Fruit fly (Drosophila melanogaster): ENCODE measurements around the gene CG44838.
A peak's percentile ranks its signal among the peaks of the same experiment; 100 is the strongest.

The CG44838 gene

DNA sequence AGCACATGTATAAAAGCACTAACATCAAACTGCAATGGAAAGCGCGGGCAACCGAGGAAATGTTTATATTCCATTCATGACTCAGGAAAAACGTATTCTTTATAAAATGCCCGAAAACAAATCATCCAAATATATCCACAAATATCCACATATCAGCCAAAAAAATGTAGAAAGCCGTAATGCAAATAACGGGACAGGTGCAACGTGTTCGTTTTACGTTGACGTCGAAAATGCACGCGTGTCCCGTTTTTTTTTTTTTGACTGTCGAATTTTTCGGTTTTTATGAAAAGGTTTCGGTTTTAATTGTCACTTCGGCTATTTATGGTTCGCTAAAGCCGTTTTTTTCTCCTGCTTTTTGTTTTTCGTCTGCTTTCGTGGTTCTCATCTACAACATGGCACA lies 43.7 kb downstream of the CG44838 start:
- TF ChIP-seq Snoo (tag; optimal IDR thresholded peaks at IDR 0.05) (no peak), CG17806 (tag; optimal IDR thresholded peaks at IDR 0.05) (no peak), rn (GFP tag; IDR thresholded peaks at IDR 0.05) (no peak), EcR (GFP tag; optimal IDR thresholded peaks at IDR 0.05) (no peak), Pif1B (GFP tag; optimal IDR thresholded peaks at IDR 0.05) (no peak), CG14655 (GFP tag; optimal IDR thresholded peaks at IDR 0.05) (no peak), CG8301 (tag; optimal IDR thresholded peaks at IDR 0.05) (no peak), CG9948 (tag; optimal IDR thresholded peaks at IDR 0.05) (no peak), CG10348 (GFP tag; IDR thresholded peaks at IDR 0.05) (no peak), CG8159 (tag; optimal IDR thresholded peaks at IDR 0.05) (no peak), gl (tag; optimal IDR thresholded peaks at IDR 0.05) (no peak), Ets98B (GFP tag; IDR thresholded peaks at IDR 0.05) (no peak), Pif1A (GFP tag; optimal IDR thresholded peaks at IDR 0.05) (no peak), CG15710 (tag; optimal IDR thresholded peaks at IDR 0.05) (no peak), CG4496 (GFP tag; IDR thresholded peaks at IDR 0.05) (no peak)

DNA sequence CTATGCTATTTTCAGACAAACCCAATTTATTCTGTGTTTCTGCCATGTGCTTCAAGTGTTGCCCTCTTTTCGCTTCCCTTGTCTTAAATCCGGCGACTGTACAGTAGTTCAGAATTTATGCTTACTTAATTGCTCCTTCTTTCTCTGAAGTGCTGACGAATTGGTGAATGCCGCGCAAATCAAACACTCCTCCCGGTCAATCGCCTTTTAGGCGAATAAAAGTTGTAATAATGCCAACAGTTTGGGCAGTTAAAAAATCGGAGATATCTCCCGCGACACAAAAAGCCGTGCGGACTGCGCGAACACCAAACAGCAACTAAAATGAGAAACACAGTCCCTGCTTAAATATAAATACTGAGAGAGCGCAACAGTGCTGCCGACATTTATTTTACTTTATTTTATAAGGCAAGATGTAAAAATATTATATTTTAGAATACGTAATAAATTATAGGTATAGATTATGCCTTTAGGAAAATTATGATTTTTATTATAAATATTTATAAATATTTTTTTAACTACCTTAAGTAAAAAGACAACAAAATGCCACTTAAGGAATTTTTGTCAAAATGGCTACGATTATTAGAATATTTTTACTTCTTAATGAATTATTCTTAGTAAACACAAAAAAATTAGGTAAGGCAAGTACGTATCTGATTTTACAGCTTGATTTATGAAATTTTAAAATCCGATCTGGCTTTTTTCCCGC lies 44.3 kb downstream of the CG44838 start, which contains the start of gene path:
Gene path (minus strand): TSS at position 322 of the 706 bp plus-strand sequence.
- TF ChIP-seq CG13204 (GFP tag; optimal IDR thresholded peaks at IDR 0.05) (no peak), CG32121 (GFP tag; IDR thresholded peaks at IDR 0.05) (peak; percentile 12; the same call in 1 of the 2 replicates), fd96Ca (GFP tag; IDR thresholded peaks at IDR 0.05) (no peak), CG4496 (GFP tag; IDR thresholded peaks at IDR 0.05) (peak; percentile 56; the same call in 1 of the 3 replicates), CG9948 (tag; optimal IDR thresholded peaks at IDR 0.05) (peak; percentile 55), Snoo (tag; optimal IDR thresholded peaks at IDR 0.05) (peak; percentile 46), CG12605 (GFP tag; IDR thresholded peaks at IDR 0.05) (no peak), rn (GFP tag; IDR thresholded peaks at IDR 0.05) (no peak), CG34367 (tag; optimal IDR thresholded peaks at IDR 0.05) (no peak), CG8301 (tag; optimal IDR thresholded peaks at IDR 0.05) (no peak), Pif1B (GFP tag; optimal IDR thresholded peaks at IDR 0.05) (peak; percentile 1), Ets98B (GFP tag; IDR thresholded peaks at IDR 0.05) (peak; percentile 19; the same call in 1 of the 2 replicates), Pif1A (GFP tag; optimal IDR thresholded peaks at IDR 0.05) (no peak), CG8159 (tag; optimal IDR thresholded peaks at IDR 0.05) (peak; percentile 76), EcR (GFP tag; optimal IDR thresholded peaks at IDR 0.05) (peak; percentile 58), CG17806 (tag; optimal IDR thresholded peaks at IDR 0.05) (peak; percentile 12), CG15710 (tag; optimal IDR thresholded peaks at IDR 0.05) (peak; percentile 45), gl (tag; optimal IDR thresholded peaks at IDR 0.05) (no peak), CG14655 (GFP tag; optimal IDR thresholded peaks at IDR 0.05) (peak; percentile 44), CG10348 (GFP tag; IDR thresholded peaks at IDR 0.05) (no peak), D1 (tag; optimal IDR thresholded peaks at IDR 0.05) (peak; percentile 80)

DNA sequence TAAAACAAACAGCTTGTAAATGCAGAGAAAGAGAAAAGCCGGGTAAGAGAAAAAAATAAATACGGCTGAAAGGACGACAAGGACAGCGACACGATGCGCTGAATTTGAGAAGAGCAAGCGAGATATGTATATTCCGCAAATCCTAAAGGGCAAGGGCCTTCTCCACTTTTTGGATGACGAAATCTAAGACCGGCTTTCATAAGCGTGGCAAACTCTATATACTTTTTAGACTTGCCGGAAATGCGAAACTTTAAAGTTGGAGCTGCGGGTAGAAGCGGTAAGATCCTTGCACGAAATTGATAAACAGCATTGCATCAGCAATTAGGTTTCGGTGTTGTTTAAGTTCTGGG lies 44.8 kb downstream of the CG44838 start:
- TF ChIP-seq CG8159 (tag; optimal IDR thresholded peaks at IDR 0.05) (no peak), EcR (GFP tag; optimal IDR thresholded peaks at IDR 0.05) (peak; percentile 92)

DNA sequence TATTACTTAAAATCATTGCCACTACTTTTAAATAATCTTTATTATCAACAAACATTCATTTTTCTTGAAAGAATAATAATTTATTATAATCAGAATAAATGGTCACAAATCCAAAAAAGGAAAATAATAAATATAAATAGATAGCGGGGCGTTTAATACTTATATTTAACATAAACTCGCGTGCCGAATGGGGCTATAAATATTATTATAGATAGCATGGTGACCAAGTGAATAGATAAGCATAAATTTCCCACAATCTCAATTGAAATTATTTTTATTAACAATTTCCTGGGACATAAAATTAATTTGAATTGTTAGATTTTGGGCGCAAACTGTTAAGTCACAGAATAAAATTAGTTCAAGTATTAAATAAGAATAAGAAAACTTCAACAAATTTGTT lies 45.6 kb downstream of the CG44838 start:
- TF ChIP-seq EcR (GFP tag; optimal IDR thresholded peaks at IDR 0.05) (no peak), CG34367 (tag; optimal IDR thresholded peaks at IDR 0.05) (no peak), rn (GFP tag; IDR thresholded peaks at IDR 0.05) (no peak)

DNA sequence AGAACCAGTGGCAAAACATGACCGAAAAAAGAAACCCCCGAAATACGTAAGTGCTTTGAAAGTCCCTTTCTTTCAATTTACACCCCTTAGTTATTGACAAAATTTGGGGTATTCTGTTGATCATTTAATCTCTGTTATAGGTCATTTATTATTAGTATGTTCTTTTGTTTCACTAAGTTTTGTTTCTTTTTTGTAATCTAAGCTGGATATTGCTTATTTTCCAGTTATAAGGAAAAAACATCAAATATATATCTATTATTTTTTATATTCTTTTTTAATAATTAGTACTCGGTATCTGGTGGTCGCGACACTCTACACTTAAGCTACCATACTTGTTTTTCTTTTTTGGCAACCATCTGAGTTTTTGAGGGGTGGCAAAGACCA lies 47.8 kb downstream of the CG44838 start:
- peak; percentile 23 for TF ChIP-seq CG17806 (tag; optimal IDR thresholded peaks at IDR 0.05)
- TF ChIP-seq Pif1A (GFP tag; optimal IDR thresholded peaks at IDR 0.05): no peak
- peak; percentile 45 for TF ChIP-seq CG8159 (tag; optimal IDR thresholded peaks at IDR 0.05)
- TF ChIP-seq EcR (GFP tag; optimal IDR thresholded peaks at IDR 0.05): no peak
- no peak for TF ChIP-seq CG14655 (GFP tag; optimal IDR thresholded peaks at IDR 0.05)
- no peak for TF ChIP-seq D1 (tag; optimal IDR thresholded peaks at IDR 0.05)

DNA sequence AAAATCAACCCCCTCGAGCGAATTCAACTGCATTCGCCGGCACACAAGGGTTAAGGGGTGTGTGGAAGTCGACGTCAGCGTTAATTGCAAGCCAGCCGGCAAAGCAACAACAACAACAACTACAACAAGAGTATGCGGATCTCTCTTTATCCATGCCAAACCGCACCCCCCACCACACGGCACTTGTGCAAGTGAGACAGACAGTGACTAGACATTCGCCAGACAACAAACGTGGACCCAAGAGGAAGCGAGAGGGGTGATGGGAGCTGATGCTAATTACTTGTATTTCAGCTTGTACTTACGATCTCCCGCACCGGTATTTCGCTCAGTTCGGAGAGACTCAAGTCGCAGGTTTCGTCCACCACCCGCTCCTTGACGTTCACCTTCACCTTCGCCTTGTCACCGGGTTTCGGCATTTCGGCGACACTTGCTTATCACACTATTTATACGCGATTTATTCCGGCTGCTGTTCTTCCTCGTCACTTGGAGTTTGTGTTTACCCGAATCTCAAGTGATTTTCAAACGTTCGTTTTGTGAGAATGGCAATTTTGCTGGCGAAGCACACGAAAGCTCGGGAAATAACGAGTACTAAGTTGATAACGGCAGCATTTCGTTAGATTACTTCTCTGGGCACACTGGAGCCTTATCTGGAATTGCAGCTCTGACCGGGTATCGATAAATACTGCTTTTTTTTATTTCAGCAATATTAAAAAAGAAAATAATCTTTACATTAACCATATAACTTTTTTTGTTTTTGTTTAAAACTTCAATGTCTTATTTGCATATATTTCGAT lies 48.4 kb downstream of the CG44838 start, which contains the start of gene CG3408:
Gene CG3408 (minus strand): TSS at position 547 of the 794 bp plus-strand sequence.
- peak; percentile 57 for TF ChIP-seq EcR (GFP tag; optimal IDR thresholded peaks at IDR 0.05)
- TF ChIP-seq CG9948 (tag; optimal IDR thresholded peaks at IDR 0.05): no peak
- TF ChIP-seq fd96Ca (GFP tag; IDR thresholded peaks at IDR 0.05): no peak
- TF ChIP-seq gl (tag; optimal IDR thresholded peaks at IDR 0.05): peak; percentile 23
- no peak for TF ChIP-seq CG10348 (GFP tag; IDR thresholded peaks at IDR 0.05)
- TF ChIP-seq CG34367 (tag; optimal IDR thresholded peaks at IDR 0.05): no peak
- no peak for TF ChIP-seq CG8159 (tag; optimal IDR thresholded peaks at IDR 0.05)
- no peak for TF ChIP-seq rn (GFP tag; IDR thresholded peaks at IDR 0.05)
- no peak for TF ChIP-seq CG32121 (GFP tag; IDR thresholded peaks at IDR 0.05)
- TF ChIP-seq CG4496 (GFP tag; IDR thresholded peaks at IDR 0.05): peak; percentile 65; the same call in 2 of the 3 replicates
- no peak for TF ChIP-seq Pif1B (GFP tag; optimal IDR thresholded peaks at IDR 0.05)
- no peak; the same call in 1 of the 2 replicates for TF ChIP-seq CG12605 (GFP tag; IDR thresholded peaks at IDR 0.05)
- peak; percentile 77 for TF ChIP-seq CG13204 (GFP tag; optimal IDR thresholded peaks at IDR 0.05)
- TF ChIP-seq CG14655 (GFP tag; optimal IDR thresholded peaks at IDR 0.05): no peak
- TF ChIP-seq CG17806 (tag; optimal IDR thresholded peaks at IDR 0.05): no peak
- no peak for TF ChIP-seq D1 (tag; optimal IDR thresholded peaks at IDR 0.05)
- 0 out of 2 replicates have a peak, but pooled peaks have one; percentile 35 for TF ChIP-seq Ets98B (GFP tag; IDR thresholded peaks at IDR 0.05)
- TF ChIP-seq Snoo (tag; optimal IDR thresholded peaks at IDR 0.05): peak; percentile 99
- peak; percentile 37 for TF ChIP-seq Pif1A (GFP tag; optimal IDR thresholded peaks at IDR 0.05)
- TF ChIP-seq CG15710 (tag; optimal IDR thresholded peaks at IDR 0.05): no peak
- TF ChIP-seq CG8301 (tag; optimal IDR thresholded peaks at IDR 0.05): no peak
